Fruit fly (Drosophila melanogaster) ovary, adult (tissue): Measurements from ENCODE around the gene Nf-YC.
A peak's percentile ranks its signal among the peaks of the same experiment; 100 is the strongest.

Experiments used
- CG17801 ChIP-seq: fragments of 200-800 bp; optimal IDR thresholded peaks from 2 replicates; lab custom pipeline; 2019; ENCODE audit warnings: missing biosample characterization, mild to moderate bottlenecking, missing genetic modification characterization, moderate library complexity; ENCODE audit not compliant: partially characterized antibody

Nf-YC gene

DNA sequence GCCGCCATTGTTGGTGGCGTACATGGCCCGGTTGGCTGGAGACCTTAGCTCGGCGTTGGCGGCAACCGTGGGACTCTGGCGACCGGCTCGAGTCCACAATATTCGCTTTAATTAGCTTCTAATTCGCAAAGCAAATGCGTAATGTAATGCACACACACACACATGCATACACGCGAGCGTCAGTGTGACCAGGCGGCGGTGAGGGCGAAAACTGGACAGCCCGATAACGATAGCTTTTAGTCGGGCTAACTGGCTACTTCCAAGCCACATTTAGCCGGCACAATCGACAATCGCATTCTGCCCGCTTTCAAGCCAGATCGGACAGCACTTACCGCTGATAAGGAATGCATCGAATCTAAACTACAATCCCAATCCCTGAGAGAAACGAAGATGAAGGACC, at the start of gene Nf-YC, which contains the start of gene xit:
Nf-YC (minus strand) TSS at position 217 of the 400 bp plus-strand sequence.
xit (plus strand) TSS at position 314 of the 400 bp plus-strand sequence.
- TF ChIP-seq CG17801 (GFP tag; lab: Kevin White, UChicago): peak; percentile 3

DNA sequence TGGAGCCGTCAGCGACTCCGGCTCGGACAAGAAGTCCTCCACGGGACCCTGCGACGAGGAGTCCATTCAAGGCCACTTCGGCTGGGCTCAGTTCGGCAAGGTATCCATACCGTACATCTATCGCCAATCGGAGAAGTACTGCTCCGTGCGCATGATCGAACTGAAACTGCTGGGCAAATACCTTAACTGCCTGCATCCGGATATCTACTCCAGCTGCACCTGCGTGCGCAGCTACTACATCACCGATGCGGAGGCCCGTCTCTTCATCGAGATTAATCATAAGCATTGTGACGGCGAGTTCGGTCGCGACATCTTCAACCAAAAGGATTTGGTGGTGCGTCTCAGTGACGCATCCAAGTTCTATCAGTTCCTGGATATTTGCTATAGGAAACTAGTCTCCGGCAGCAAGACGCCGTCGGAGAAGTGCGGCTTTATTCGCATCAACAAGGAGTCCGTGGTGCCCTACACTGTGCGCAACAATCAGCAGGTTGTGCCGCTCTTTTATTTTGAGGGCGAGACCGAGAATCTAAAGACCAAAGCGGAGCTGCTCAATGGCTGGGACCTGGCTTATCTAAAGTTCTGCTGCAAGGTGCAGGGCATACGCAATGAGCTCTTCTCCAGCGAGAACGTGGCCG, 49.2 kb upstream of the Nf-YC start:
- TF ChIP-seq CG17801 (GFP tag; lab: Kevin White, UChicago): no peak

DNA sequence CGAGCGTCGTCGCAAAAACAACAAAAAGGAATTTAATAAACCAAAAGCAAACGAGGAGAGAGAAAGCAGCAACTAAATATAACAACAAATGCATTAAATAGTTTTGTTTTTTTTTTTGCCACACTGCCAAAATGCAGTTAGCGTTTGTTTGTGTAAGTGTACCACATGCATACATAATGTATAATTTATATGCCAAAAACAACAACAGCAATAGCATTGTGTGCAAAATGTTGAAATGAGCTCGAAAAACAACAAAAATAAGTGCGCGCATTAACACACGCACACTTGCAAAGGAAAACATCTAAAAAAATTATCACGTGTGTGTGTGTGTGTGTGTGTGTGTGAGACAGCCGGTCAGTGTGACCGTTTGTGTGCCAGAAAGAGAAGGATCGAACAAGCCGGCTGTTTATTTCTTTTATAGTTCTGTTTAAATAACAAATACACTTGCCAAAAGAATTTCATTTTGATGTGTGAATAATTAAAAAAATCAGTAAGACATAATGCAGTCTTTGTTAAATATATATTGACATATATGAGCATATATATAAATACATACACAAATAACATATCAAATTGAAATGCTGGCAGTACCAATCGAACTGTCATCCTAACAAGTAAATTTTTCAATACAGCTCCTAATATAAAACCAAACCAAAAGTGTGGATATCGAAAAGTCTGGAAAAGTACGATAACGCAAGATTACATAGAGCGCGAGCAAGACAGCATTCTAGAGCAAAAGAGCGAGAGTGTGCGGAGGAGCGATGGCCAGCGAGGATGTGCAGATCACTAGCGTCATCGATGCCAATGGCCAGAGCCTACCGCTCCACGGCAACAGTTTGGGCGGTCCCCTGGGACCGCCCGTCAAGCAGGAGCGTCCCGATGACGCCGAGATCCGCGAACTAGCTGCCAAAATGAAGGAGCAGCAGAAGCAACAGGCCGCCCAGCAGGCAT, 48.2 kb upstream of the Nf-YC start:
- TF ChIP-seq CG17801 (GFP tag; lab: Kevin White, UChicago): no peak

DNA sequence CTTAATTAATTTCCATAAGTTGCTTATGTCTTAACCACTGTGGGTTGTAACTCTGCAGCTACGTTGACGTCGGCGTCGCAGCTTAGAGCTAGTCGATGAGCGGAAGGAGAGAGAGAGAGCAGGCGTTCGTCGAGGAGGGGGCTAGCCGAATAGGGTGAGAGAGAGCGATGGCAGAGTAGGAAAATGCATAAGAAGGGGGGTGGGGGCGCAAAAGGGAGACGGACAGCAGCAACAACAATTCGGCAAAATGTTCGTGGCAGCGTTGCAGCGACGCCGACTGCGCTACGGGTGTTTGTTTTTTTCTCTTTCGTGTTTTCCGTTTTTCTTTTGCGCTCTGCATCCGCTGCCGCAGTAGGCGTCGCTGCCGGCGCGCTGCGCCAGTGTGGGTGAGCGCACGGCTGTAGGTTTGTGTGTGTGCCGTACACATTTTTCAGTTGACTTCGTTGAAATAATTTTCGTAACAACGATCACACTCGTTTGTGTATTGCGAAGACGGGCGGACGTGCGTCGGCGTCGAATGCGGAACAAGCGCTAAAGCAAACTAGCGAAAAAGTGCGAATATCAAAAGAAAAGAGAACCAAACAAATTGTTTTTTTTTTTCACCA, 47.4 kb upstream of the Nf-YC start:
- TF ChIP-seq CG17801 (GFP tag; lab: Kevin White, UChicago): no peak

- no peak for TF ChIP-seq CG17801 (GFP tag; lab: Kevin White, UChicago)
Measured at dm6 chrX:6867175-6868023, 46.7 kb upstream of the Nf-YC start, which contains the start of gene CG14434. Gene CG14434, minus strand, starts transcription at chrX:6867194.

DNA sequence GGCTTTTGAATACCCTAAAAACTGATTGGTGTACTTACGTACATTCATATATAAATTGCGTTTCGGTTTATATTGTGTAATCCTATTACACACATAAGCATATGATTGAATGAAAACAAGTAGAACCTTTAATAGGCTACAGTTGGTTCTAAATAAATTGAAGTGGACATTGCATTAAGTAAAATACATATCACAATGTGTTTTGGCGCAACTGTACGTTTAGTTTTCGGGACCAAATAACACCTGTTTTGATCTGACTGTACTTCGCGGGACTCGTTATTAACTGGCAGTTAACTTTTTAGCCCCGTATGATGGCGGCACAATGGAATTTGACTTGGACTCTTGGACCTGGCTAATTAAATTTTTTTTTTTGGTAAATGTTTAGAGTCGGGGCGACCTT, 46.0 kb upstream of the Nf-YC start:
- no peak for TF ChIP-seq CG17801 (GFP tag; lab: Kevin White, UChicago)

DNA sequence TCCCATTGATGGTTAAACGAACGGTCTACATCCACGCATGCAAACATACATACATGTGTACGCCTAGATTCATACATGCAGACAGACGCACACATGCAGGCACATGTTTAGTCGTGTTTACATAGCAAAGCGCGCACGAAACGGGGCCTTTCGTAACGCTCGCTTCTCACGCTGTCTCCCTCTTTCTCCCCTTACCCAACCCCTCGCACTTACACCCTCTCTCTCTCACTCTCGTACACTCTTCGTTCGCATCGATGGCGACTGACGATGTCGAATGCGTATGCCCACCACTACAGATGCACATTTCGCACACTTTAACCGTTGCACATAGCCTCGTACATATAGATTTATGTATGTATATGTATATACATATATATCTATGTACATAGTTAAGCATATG, 45.3 kb upstream of the Nf-YC start:
- peak; percentile 30 for TF ChIP-seq CG17801 (GFP tag; lab: Kevin White, UChicago)

DNA sequence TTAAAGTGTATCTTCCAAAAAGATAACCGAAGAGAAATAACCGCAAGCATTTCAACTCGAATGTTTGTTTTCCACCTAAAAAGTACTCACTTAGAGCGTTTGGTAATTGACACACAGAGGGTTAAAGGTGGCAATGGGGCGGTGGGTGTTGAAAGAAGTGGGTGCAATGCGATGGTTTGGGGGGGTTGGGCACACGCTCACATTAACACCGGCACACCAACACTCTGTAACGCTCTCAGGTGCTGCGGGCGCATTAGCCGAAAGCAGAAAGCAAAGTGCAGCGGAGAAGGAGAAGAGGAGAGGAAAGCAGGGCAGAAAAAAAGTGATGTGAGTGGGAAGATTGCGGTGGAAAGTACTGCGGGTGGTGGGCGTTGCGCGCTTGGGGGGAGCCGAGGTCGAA, 44.3 kb upstream of the Nf-YC start:
- no peak for TF ChIP-seq CG17801 (GFP tag; lab: Kevin White, UChicago)

dm6 chrX:6863289-6863938, 42.7 kb upstream of the Nf-YC start, which contains the start of gene CG43736:
Gene CG43736, plus strand, starts transcription at chrX:6863888.
- peak; percentile 99 for TF ChIP-seq CG17801 (GFP tag; lab: Kevin White, UChicago)

- no peak for TF ChIP-seq CG17801 (GFP tag; lab: Kevin White, UChicago)
Measured at dm6 chrX:6862521-6863288, 42.0 kb upstream of the Nf-YC start.

DNA sequence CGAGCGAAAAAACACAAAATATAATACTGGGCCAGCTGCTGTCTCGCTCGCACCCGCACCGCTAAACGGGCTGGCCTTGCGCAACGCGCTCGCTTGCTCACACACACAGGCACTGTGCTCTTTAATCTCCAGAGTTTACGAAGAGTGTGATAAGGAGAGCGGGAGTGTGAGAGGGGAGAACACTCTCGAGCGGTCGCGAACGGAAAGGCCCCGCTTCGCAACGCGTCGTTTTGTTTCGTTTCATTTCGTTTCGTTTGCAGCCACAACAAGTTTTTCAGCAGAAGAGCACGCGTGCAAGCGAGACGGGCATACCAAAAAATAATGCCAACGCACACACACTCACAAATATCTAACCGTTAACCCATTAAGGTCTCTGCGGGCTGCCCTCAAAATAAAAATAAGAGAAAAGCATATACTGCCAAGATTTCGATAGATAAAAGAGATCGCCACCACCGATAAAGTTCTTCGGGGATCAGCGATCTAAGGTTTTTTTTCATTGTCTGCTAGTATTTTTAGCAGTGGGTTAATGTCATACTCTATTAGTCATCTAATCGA, 40.9 kb upstream of the Nf-YC start:
- peak; percentile 89 for TF ChIP-seq CG17801 (GFP tag; lab: Kevin White, UChicago)

- no peak for TF ChIP-seq CG17801 (GFP tag; lab: Kevin White, UChicago)
Measured at dm6 chrX:6860413-6861089, 39.8 kb upstream of the Nf-YC start.
